Worm (Caenorhabditis elegans): Measurements from ENCODE around the gene mrpl-53.
A peak's percentile ranks its signal among the peaks of the same experiment; 100 is the strongest.

Gene mrpl-53

ce11 chrII:9574406-9574805 is 23.0 kb upstream of the mrpl-53 start:
- peak; percentile 8 for TF ChIP-seq nhr-129 (tag; optimal IDR thresholded peaks at IDR 0.05)
- TF ChIP-seq egl-27 (tag; optimal IDR thresholded peaks at IDR 0.05): no peak

- no peak for TF ChIP-seq lin-39 (tag; optimal IDR thresholded peaks at IDR 0.05)
- no peak for TF ChIP-seq nhr-10 (tag; optimal IDR thresholded peaks at IDR 0.05)
- TF ChIP-seq mdl-1 (tag; optimal IDR thresholded peaks at IDR 0.05): no peak
- no peak for TF ChIP-seq zag-1 (tag; optimal IDR thresholded peaks at IDR 0.05)
- no peak for TF ChIP-seq aly-2 (tag; optimal IDR thresholded peaks at IDR 0.05)
- no peak for TF ChIP-seq C34F6.9 (tag; optimal IDR thresholded peaks at IDR 0.05)
- no peak for TF ChIP-seq dmd-4 (tag; optimal IDR thresholded peaks at IDR 0.05)
- TF ChIP-seq elt-3 (tag; optimal IDR thresholded peaks at IDR 0.05): no peak
- no peak for TF ChIP-seq blmp-1 (tag; optimal IDR thresholded peaks at IDR 0.05; ENCODE audit: insufficient read depth)
- TF ChIP-seq fos-1 (tag; optimal IDR thresholded peaks at IDR 0.05): no peak
- TF ChIP-seq alr-1 (tag; optimal IDR thresholded peaks at IDR 0.05): no peak
Observed at ce11 chrII:9575670-9576069, 21.8 kb upstream of the mrpl-53 start, which contains the start of gene exc-7. Gene exc-7 (plus strand): TSS chrII:9575970.

ce11 chrII:9576707-9577106 is 20.7 kb upstream of the mrpl-53 start:
- TF ChIP-seq ztf-4 (tag; optimal IDR thresholded peaks at IDR 0.05) (no peak), crh-2 (tag; optimal IDR thresholded peaks at IDR 0.05) (peak; percentile 14), mab-5 (tag; optimal IDR thresholded peaks at IDR 0.05) (peak; percentile 74), skn-1 (tag; optimal IDR thresholded peaks at IDR 0.05) (no peak)

- TF ChIP-seq elt-1 (tag; optimal IDR thresholded peaks at IDR 0.05): no peak
- peak; percentile 6 for TF ChIP-seq F13H6.1 (tag; optimal IDR thresholded peaks at IDR 0.05)
- no peak for TF ChIP-seq nhr-129 (tag; optimal IDR thresholded peaks at IDR 0.05)
- no peak for TF ChIP-seq ztf-11 (tag; optimal IDR thresholded peaks at IDR 0.05)
- TF ChIP-seq dmd-4 (tag; optimal IDR thresholded peaks at IDR 0.05): no peak
Observed at ce11 chrII:9577630-9578029, 19.8 kb upstream of the mrpl-53 start.

ce11 chrII:9583461-9583860 is 14.0 kb upstream of the mrpl-53 start, which contains the start of gene wee-1.1:
Gene wee-1.1 (minus strand): TSS chrII:9583561.
- TF ChIP-seq fos-1 (tag; optimal IDR thresholded peaks at IDR 0.05) (no peak), elt-3 (tag; optimal IDR thresholded peaks at IDR 0.05) (no peak), ztf-11 (tag; optimal IDR thresholded peaks at IDR 0.05) (no peak)

ce11 chrII:9586734-9587209 is 10.7 kb upstream of the mrpl-53 start, which contains the start of gene ugt-58:
Gene ugt-58 (minus strand): TSS chrII:9586784.
- TF ChIP-seq sma-3 (GFP tag; optimal IDR thresholded peaks at IDR 0.05) (peak; percentile 50), fos-1 (tag; optimal IDR thresholded peaks at IDR 0.05) (peak; percentile 37), nhr-237 (tag; optimal IDR thresholded peaks at IDR 0.05) (no peak), nhr-25 (tag; optimal IDR thresholded peaks at IDR 0.05) (peak; percentile 64), lin-39 (tag; optimal IDR thresholded peaks at IDR 0.05) (no peak), unc-39 (tag; optimal IDR thresholded peaks at IDR 0.05) (no peak), crh-2 (tag; optimal IDR thresholded peaks at IDR 0.05) (no peak), blmp-1 (tag; optimal IDR thresholded peaks at IDR 0.05; ENCODE audit: insufficient read depth) (peak; percentile 25), sma-9 (GFP tag; optimal IDR thresholded peaks at IDR 0.05) (peak; percentile 65), sma-9 (tag; optimal IDR thresholded peaks at IDR 0.05) (no peak), nhr-21 (tag; optimal IDR thresholded peaks at IDR 0.05) (peak; percentile 9), ztf-1 (GFP tag; conservative IDR thresholded peaks at IDR 0.05) (no peak), lin-11 (tag; optimal IDR thresholded peaks at IDR 0.05) (no peak), peb-1 (tag; optimal IDR thresholded peaks at IDR 0.05) (no peak), gmeb-1 (tag; optimal IDR thresholded peaks at IDR 0.05) (peak; percentile 36)

ce11 chrII:9589667-9590066 is 7.8 kb upstream of the mrpl-53 start, which contains the start of gene eral-1:
Gene eral-1 (minus strand): TSS chrII:9589767.
- TF ChIP-seq sma-3 (GFP tag; optimal IDR thresholded peaks at IDR 0.05): no peak
- TF ChIP-seq nhr-21 (tag; optimal IDR thresholded peaks at IDR 0.05): no peak
- no peak for TF ChIP-seq unc-39 (tag; optimal IDR thresholded peaks at IDR 0.05)
- TF ChIP-seq lin-39 (tag; optimal IDR thresholded peaks at IDR 0.05): no peak
- no peak for TF ChIP-seq alr-1 (tag; optimal IDR thresholded peaks at IDR 0.05)
- TF ChIP-seq nhr-237 (tag; optimal IDR thresholded peaks at IDR 0.05): no peak
- TF ChIP-seq sem-4 (tag; optimal IDR thresholded peaks at IDR 0.05): no peak
- no peak for TF ChIP-seq nhr-23 (tag; optimal IDR thresholded peaks at IDR 0.05)
- no peak for TF ChIP-seq nhr-11 (tag; optimal IDR thresholded peaks at IDR 0.05)
- no peak for TF ChIP-seq R02D3.7 (tag; optimal IDR thresholded peaks at IDR 0.05)
- no peak for TF ChIP-seq mdl-1 (tag; optimal IDR thresholded peaks at IDR 0.05)
- no peak for TF ChIP-seq nhr-6 (tag; optimal IDR thresholded peaks at IDR 0.05)
